Worm (Caenorhabditis elegans) whole organism, L4/young adult: Measurements from ENCODE around the gene C53C11.5.
A peak's percentile ranks its signal among the peaks of the same experiment; 100 is the strongest.
"Not testable (repeated sequence)": the region's sequence is repeated elsewhere in the genome, so short reads cannot be mapped to it uniquely, and the experiment has no call there.

Experiments used
- W03F9.2 ChIP-seq: fragments of 150-350 bp; optimal IDR thresholded peaks from 2 replicates; lab custom pipeline; 2014; ENCODE audit warnings: missing biosample characterization, missing genetic modification characterization
- dao-5 ChIP-seq: sonication (generic microtip); optimal IDR thresholded peaks from 2 replicates; lab custom pipeline; 2016; ENCODE audit warnings: missing genotype, missing genetic modification characterization, moderate library complexity, missing compliant biosample characterization
- him-1 ChIP-seq: sonication (generic microtip); optimal IDR thresholded peaks from 2 replicates; lab custom pipeline; 2016; ENCODE audit warnings: missing genotype, missing genetic modification reagents, missing genetic modification characterization, missing compliant biosample characterization

Gene C53C11.5

DNA sequence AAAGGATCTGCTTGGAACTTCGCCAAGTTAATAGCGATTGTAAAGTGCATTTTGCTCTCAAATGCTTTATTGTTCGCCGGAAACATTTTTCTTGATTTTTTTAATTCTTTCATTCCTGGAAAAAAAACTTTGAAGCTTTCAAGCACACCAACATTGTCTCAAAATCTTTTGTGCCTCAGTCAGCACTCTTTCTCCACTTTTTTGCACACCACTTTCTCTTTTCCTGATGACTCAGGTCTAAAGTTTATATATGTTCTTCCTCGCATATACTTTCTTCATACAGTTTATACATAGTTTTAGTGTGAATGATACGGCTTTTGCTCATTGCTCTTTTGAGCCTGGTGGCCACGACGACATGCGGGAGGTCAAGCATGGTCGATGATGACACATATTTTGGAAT, at the start of gene C53C11.5:
TSS of gene C53C11.5 (plus strand) at position 301 of the 400 bp plus-strand sequence.
- no peak for TF ChIP-seq W03F9.2 (tag; lab: Kevin White, UChicago)
- no peak for TF ChIP-seq him-1 (tag; lab: Kevin White, UChicago)
- TF ChIP-seq dao-5 (tag; lab: Kevin White, UChicago) = no peak

DNA sequence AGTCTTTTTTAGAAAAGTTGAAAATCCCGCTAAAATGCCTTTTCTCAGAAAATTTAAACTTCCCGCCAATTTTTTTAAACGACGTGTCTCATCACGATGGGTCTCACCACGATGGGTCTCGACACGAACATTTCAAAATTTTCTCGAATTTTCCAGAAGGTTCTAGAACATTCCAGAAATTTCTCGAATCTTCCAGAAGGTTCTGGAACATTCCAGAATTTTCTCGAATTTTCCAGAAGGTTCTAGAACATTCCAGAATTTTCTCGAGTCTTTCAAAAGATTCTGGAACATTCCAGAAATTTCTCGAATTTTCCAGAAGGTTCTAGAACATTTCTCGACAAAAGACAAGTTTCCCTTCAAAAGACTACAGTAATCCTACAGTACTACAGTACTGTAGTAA, 45.5 kb upstream of the C53C11.5 start:
- TF ChIP-seq dao-5 (tag; lab: Kevin White, UChicago) (no peak), him-1 (tag; lab: Kevin White, UChicago) (no peak), W03F9.2 (tag; lab: Kevin White, UChicago) (no peak)

DNA sequence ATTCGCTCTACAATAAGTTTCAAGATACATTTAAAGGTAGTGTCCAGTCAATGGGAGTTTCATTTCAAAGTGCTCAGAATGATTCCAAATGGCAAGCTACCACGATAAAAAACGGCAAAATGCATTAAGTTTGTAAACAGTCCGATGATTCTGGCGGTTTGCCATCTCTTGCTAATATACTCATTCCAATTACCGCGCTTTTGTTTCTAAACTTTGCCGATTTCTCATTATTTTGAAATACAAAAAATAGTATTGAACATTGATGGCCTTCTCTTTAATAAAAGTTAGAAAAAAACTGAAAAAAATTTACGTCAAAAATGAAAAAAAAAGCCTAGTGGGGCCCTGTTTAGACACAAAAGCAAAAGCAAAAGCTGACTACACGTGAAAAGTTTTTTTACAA, 39.8 kb upstream of the C53C11.5 start:
- TF ChIP-seq dao-5 (tag; lab: Kevin White, UChicago) (no peak), W03F9.2 (tag; lab: Kevin White, UChicago) (no peak), him-1 (tag; lab: Kevin White, UChicago) (no peak)

DNA sequence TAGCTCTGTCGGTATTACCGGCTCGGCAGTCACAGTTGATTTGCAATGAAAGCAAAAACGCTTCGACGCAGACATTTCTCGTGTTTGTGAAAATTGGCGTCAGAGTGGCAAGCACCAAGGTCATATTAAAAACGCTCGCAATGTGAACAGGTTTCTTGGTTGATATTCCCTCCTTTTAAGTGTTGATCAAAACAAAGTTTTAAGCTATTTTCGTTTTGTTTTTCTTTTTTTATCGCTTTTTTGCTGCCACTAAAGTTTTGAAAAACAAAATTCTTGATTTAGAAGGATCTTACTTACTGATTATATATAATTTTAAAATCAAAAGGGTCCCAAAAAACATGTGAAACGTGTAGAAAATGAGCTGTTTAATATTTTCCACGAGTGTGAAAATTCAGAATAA, 39.1 kb upstream of the C53C11.5 start, which contains the start of gene C33E10.8:
TSS of gene C33E10.8 (minus strand) at position 101 of the 400 bp plus-strand sequence.
- TF ChIP-seq W03F9.2 (tag; lab: Kevin White, UChicago) = no peak
- TF ChIP-seq dao-5 (tag; lab: Kevin White, UChicago) = no peak
- TF ChIP-seq him-1 (tag; lab: Kevin White, UChicago) = no peak

DNA sequence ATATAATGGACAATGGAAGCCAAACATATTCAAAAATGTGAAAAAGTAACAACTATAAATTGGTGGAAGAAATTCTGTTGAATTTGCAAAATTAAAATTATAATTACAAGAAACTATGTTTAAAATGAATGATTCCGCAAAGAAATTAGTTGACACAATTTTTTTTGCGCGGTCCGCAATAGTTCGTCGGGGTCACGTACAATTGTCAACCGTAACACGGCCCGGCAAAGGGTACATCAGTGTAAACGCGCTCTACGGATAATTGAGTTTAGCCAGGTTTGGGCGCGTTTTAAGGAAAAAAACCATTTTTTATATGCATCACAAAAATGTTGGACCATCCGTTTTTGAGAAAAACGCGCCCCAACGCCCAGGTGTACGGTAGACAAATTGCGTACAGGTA, 36.4 kb upstream of the C53C11.5 start:
- TF ChIP-seq W03F9.2 (tag; lab: Kevin White, UChicago) (no peak), him-1 (tag; lab: Kevin White, UChicago) (no peak), dao-5 (tag; lab: Kevin White, UChicago) (no peak)

DNA sequence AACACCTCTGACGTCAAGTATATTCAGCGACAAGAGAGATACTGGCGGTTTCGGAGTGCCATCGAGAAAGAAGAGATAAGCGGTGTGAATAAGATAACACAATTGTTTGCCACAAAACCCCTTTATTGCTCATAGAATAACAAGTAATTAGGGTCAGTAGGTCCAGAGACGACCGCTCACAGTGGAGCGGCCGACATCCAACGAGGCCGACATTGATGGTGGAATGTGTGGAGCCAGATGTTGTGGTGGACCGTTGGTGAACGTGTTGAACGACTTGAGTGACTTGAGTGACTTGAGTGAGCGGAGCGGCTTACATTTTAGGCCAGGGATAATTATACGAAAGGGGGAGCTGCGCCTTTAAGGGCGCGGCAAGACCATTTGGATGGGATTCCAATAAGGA, 33.1 kb upstream of the C53C11.5 start:
- TF ChIP-seq dao-5 (tag; lab: Kevin White, UChicago) (no peak), W03F9.2 (tag; lab: Kevin White, UChicago) (no peak), him-1 (tag; lab: Kevin White, UChicago) (no peak)

DNA sequence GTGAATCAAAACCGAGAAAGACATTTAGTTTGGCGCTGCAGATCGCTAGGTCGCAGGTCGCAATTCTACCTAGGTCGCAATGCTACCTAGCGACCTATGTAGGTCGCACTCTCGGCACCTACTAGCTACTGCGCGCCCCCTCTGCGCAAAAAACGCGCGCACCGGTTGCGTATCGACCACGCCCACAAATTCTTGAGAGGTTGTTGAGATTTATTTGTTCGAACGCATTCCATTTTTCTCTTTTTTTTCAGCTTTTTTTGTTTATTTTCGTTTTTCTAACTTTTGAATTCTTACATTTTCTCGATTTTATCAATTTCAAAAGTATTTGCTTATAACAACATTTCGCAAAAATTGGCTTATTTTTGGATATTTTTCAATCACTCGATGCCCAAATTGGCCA, 32.0 kb upstream of the C53C11.5 start, which contains the start of gene C33E10.10:
TSS of gene C33E10.10 (minus strand) at position 101 of the 400 bp plus-strand sequence.
- TF ChIP-seq W03F9.2 (tag; lab: Kevin White, UChicago) (no peak), him-1 (tag; lab: Kevin White, UChicago) (no peak), dao-5 (tag; lab: Kevin White, UChicago) (no peak)

DNA sequence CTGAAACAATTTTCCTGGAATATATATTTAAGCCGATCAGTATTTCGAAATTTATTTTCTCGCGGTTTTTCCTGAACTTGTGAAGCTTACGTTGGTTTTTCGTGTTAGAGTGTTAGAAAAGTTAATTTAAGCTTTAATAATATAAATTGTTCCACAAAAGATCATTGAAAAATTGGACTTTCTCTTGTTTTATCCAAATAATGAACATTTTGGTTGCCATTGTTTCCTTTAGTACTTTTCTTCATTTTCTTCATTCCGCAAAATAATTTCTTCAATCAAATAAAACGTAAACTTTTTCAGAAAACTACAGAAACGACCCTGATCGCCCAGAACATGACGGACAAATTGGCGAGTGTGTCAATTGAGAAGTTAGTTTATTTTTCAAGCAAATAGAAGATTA, 31.4 kb upstream of the C53C11.5 start, which contains the start of gene fbxa-120:
TSS of gene fbxa-120 (plus strand) at position 301 of the 400 bp plus-strand sequence.
- TF ChIP-seq dao-5 (tag; lab: Kevin White, UChicago) (no peak), him-1 (tag; lab: Kevin White, UChicago) (no peak), W03F9.2 (tag; lab: Kevin White, UChicago) (no peak)

DNA sequence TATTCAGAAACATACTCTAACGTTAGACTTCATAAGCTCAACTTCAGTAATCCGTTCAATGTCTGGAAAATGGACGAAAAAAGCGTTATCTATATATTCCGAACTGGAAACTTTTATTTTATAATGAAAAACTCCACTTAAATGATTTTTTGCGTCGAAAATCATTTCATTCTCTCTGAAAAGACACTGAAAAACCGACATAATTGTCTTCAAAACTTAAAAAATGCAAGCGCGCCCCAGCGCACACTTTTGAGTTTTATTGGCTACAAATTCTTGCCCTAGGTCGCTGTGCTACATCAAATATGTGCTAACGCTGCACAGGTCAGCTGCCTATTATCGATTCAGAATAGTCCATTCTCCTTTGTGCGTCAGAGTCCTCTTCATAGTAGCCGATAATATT, 28.9 kb upstream of the C53C11.5 start, which contains the start of gene C33E10.1:
TSS of gene C33E10.1 (plus strand) at position 301 of the 400 bp plus-strand sequence.
- TF ChIP-seq him-1, dao-5, W03F9.2 (tag; lab: Kevin White, UChicago): not testable (repeated sequence)

DNA sequence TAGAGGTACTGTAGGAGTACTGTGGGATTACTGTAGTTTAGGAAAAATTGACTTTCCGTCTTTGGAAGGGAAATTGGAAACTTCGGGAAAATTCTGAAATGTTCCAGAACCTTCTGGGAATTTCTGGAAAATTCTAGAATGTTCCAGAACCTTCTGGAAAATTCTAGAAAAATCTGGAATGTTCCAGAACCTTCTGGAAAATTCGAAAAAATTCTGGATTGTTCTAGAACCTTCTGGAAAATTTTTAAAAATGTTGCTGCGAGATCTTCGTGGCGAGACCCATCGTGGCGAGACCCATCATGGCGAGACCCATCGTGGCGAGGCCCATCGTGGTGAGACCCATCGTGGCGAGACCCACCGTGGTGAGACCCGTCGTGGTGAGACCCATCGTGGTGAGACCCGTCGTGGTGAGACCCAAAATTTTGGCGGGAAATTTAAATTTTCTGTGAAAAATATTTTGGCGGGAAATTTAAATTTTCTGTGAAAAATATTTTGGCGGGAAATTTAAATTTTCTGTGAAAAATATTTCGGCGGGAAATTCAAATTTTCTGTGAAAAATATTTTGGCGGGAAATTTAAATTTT, 23.0 kb upstream of the C53C11.5 start, which contains the start of gene C53C11.4:
TSS of gene C53C11.4 (plus strand) at position 179 of the 583 bp plus-strand sequence.
- TF ChIP-seq him-1, W03F9.2, dao-5 (tag; lab: Kevin White, UChicago): not testable (repeated sequence)

DNA sequence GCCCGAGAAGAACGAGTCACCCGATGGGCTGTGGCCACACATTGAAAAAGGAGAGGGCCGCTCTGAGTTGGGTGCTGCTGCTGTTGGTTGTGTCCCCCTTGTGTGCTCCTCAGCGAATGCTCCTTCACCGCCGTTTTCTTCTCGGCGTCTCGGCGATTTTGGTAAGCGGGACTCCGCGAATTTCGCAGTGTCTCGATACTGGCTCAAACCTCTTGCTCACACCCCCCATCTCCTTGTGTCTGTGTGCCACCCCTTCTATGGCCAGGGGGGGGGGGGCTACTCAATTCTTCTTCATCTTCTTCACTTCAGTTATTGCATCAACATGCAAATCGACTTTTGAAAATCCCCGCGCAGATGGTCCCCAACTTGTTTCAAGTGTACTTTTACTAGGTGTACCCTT, 18.9 kb upstream of the C53C11.5 start:
- no peak for TF ChIP-seq W03F9.2 (tag; lab: Kevin White, UChicago)
- peak; percentile 64 for TF ChIP-seq him-1 (tag; lab: Kevin White, UChicago)
- no peak for TF ChIP-seq dao-5 (tag; lab: Kevin White, UChicago)

DNA sequence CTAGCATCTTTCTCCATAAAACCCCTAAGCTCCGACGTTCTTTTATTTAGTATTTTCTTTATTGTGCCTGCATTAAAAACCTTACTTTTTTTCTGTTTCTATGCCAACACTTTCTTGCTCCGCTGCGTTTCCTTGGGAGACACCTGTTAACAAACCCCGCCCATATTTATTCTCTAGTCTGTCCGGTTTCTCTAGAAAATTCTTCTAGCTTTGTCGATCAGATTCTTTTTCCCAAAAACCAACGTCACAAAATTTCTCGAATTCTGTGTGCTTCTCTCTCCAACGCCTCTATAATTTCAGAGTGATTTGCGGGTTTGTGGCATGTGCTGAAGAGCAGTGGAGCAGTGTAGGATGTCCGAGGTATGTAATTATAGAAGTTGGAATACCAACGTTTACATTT, 15.6 kb upstream of the C53C11.5 start, which contains the start of gene ptr-5:
TSS of gene ptr-5 (plus strand) at position 301 of the 400 bp plus-strand sequence.
- TF ChIP-seq him-1 (tag; lab: Kevin White, UChicago) = no peak

DNA sequence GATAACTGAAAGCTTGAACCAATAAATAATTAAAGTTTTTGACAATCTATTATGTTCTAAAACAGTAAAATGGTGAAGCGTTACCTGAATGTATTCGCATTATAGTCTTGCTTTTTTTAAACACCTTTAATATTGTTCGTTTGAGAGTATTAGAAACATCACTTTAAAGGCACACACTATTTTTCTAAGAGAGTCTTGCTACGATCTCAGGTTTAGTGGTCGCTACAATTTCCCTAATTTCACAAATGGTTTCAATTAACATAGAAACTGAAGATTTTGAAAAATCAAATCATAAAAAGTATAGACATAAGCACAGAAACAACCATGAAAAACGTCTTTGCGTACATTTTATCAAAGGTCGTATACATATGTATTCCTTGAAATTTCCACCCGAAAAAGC, 13.3 kb upstream of the C53C11.5 start:
- TF ChIP-seq W03F9.2 (tag; lab: Kevin White, UChicago) = no peak

DNA sequence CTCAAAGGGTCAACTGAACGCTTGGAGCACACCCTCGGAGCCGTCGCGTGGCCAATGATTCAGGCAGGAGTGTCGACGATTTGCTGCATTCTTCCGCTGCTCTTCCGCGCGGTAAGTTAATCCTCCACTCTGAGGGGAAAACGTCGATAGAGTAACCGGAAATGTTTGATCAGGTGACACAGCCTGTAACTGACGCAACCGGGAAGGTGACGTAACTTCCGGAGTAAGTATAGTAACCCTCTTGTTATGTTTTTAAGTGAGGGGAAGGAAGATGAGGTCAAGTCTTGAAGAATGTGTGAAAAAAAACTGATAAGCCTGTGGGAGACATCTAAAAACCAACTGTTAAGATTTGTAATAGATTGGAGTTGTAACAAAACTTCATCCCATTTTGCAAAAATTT, 8.9 kb upstream of the C53C11.5 start:
- TF ChIP-seq dao-5 (tag; lab: Kevin White, UChicago) = no peak
- TF ChIP-seq him-1 (tag; lab: Kevin White, UChicago) = no peak
- TF ChIP-seq W03F9.2 (tag; lab: Kevin White, UChicago) = no peak
